Worm (Caenorhabditis elegans) whole organism, L2 larva: Measurements from ENCODE around the gene pals-20.

Experiments used
- ama-1 ChIP-seq: fragments of 150-350 bp; optimal IDR thresholded peaks from 2 replicates; lab custom pipeline; 2018; ENCODE audit warnings: inconsistent platforms
- ceh-82 ChIP-seq: fragments of 150-350 bp; optimal IDR thresholded peaks from 2 replicates; lab custom pipeline; 2014; ENCODE audit warnings: missing biosample characterization, missing genetic modification characterization
- egl-27 ChIP-seq: sonication (generic microtip); optimal IDR thresholded peaks from 3 replicates; lab custom pipeline; 2017; ENCODE audit warnings: missing biosample characterization, missing genetic modification reagents, missing genetic modification characterization
- fos-1 ChIP-seq: fragments of 150-350 bp; optimal IDR thresholded peaks from 2 replicates; lab custom pipeline; 2014; ENCODE audit warnings: missing biosample characterization, missing genetic modification characterization
- gmeb-1 ChIP-seq: fragments of 150-350 bp; optimal IDR thresholded peaks from 2 replicates; lab custom pipeline; 2014; ENCODE audit warnings: missing biosample characterization, missing genetic modification characterization
- lsy-2 ChIP-seq, 2 experiments: fragments of 150-350 bp in 1 of 2; sonication (generic microtip) in 1 of 2; optimal IDR thresholded peaks; 2 replicates each; lab custom pipeline; 2014 to 2017; ENCODE audit warnings: missing biosample characterization in 2 of 2, missing genetic modification characterization in 2 of 2
- mab-5 ChIP-seq: fragments of 150-350 bp; optimal IDR thresholded peaks from 2 replicates; lab custom pipeline; 2014; ENCODE audit warnings: missing biosample characterization, missing genetic modification characterization
- nhr-25 ChIP-seq: fragments of 150-350 bp; sonication (generic microtip); optimal IDR thresholded peaks from 3 replicates; lab custom pipeline; 2014; ENCODE audit warnings: missing biosample characterization, missing genetic modification characterization
- nhr-77 ChIP-seq: fragments of 150-350 bp; optimal IDR thresholded peaks from 2 replicates; lab custom pipeline; 2014; ENCODE audit warnings: missing biosample characterization, missing genetic modification characterization
- snpc-4 ChIP-seq: fragments of 150-350 bp; optimal IDR thresholded peaks from 2 replicates; lab custom pipeline; 2014; ENCODE audit warnings: missing biosample characterization, missing genetic modification characterization
- unc-39 ChIP-seq: fragments of 150-350 bp; optimal IDR thresholded peaks from 2 replicates; lab custom pipeline; 2014; ENCODE audit warnings: missing biosample characterization, missing genetic modification characterization
- ztf-11 ChIP-seq: sonication (generic microtip); optimal IDR thresholded peaks from 2 replicates; lab custom pipeline; 2017; ENCODE audit warnings: missing biosample characterization, missing genetic modification characterization

DNA sequence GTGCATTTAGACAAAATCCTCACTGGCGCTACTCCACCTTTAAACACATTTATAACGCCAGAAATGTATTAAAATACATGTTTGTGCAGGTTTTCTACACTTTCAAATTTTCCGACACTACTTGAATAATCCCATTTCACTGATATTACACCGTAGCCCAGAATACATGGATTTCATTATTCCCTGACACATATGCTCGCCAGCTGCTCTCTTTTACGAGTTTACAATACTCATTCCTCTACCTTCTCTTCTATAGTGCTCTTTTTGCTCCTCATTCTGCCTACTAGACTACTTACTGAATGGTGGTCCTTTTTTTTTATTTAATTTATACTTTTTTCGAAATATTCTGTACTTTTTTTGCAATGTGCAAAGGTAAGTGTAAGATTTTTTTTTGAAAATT lies 15.6 kb downstream of the pals-20 start:
- TF ChIP-seq ama-1 (lab: Kevin White, UChicago) (no peak), ceh-82 (no peak), ztf-11 (tag; lab: Kevin White, UChicago) (no peak), nhr-25 (tag; lab: Kevin White, UChicago) (no peak), mab-5 (no peak), lsy-2 (tag; optimal IDR thresholded peaks at IDR 0.05; lab: Kevin White, UChicago) (no peak), snpc-4 (tag; lab: Kevin White, UChicago) (no peak), fos-1 (tag; lab: Kevin White, UChicago) (no peak), gmeb-1 (tag; lab: Kevin White, UChicago) (no peak), unc-39 (tag; lab: Kevin White, UChicago) (no peak), nhr-77 (tag; lab: Kevin White, UChicago) (no peak), egl-27 (tag; lab: Kevin White, UChicago) (no peak)
